Worm (Caenorhabditis elegans): ENCODE data around the gene B0546.5.

- no peak for TF ChIP-seq tbx-2 (tag; optimal IDR thresholded peaks at IDR 0.05)
- no peak for TF ChIP-seq madf-2 (tag; optimal IDR thresholded peaks at IDR 0.05)
- no peak for TF ChIP-seq ama-1 (optimal IDR thresholded peaks at IDR 0.05)
- no peak for TF ChIP-seq elt-2 (tag; optimal IDR thresholded peaks at IDR 0.05)
- TF ChIP-seq nfya-1 (tag; optimal IDR thresholded peaks at IDR 0.05): no peak
- TF ChIP-seq nhr-11 (tag; optimal IDR thresholded peaks at IDR 0.05): no peak
- TF ChIP-seq rnt-1 (tag; optimal IDR thresholded peaks at IDR 0.05): no peak
- TF ChIP-seq pat-9 (tag; optimal IDR thresholded peaks at IDR 0.05): no peak
- no peak for TF ChIP-seq elt-4 (tag; optimal IDR thresholded peaks at IDR 0.05)
- no peak for TF ChIP-seq syd-9 (tag; optimal IDR thresholded peaks at IDR 0.05)
- no peak for TF ChIP-seq ceh-30 (tag; optimal IDR thresholded peaks at IDR 0.05)
- TF ChIP-seq ets-4 (tag; optimal IDR thresholded peaks at IDR 0.05): no peak
- TF ChIP-seq ceh-48 (tag; optimal IDR thresholded peaks at IDR 0.05): no peak
- TF ChIP-seq hlh-6 (tag; optimal IDR thresholded peaks at IDR 0.05): no peak
Measured at ce11 chrIV:3415383-3415782, 25.5 kb upstream of the B0546.5 start, which contains the start of gene lgc-9.

Measured in whole organism, late embryonic.